Fruit fly (Drosophila melanogaster) whole organism, pupa: ENCODE data around the gene CASK.
"Not testable (repeated sequence)": the region's sequence is repeated elsewhere in the genome, so short reads cannot be mapped to it uniquely, and the experiment has no call there.

Experiments
- CG32121 ChIP-seq: fragments of 200-800 bp; sonication (Bioruptor generic); IDR thresholded peaks from 2 replicates; pipeline ENCODE4 v1.3.6; 2022; ENCODE audit warnings: missing biosample characterization, missing genetic modification characterization
- EcR ChIP-seq: fragments of 200-800 bp; sonication (Bioruptor generic); optimal IDR thresholded peaks from 3 replicates; lab custom pipeline; 2019; ENCODE audit warnings: missing biosample characterization, missing genetic modification characterization, mild to moderate bottlenecking, moderate library complexity, missing genetic modification reagents
- gl ChIP-seq: fragments of 200-800 bp; sonication (Bioruptor generic); optimal IDR thresholded peaks from 2 replicates; lab custom pipeline; 2018; ENCODE audit warnings: missing biosample characterization, mild to moderate bottlenecking, missing genetic modification characterization

Gene CASK

dm6 chr3R:21736196-21736595 lies 86.3 kb downstream of the CASK start, which contains the start of gene Sfp93F:
Sfp93F (minus strand) TSS chr3R:21736296.
- not testable (repeated sequence) for TF ChIP-seq CG32121; EcR (GFP tag; lab: Kevin White, UChicago); gl (tag; lab: Kevin White, UChicago)
